Fruit fly (Drosophila melanogaster): ENCODE measurements around the gene rpr.

Gene rpr

dm6 chr3L:18402628-18403587, 4.7 kb upstream of the rpr start (continued):
- peak; percentile 84 for TF ChIP-seq CG2712 (tag; optimal IDR thresholded peaks at IDR 0.05)
- peak; percentile 47 for TF ChIP-seq Sox100B (GFP tag; optimal IDR thresholded peaks at IDR 0.05)
- no peak for TF ChIP-seq psq (GFP tag; optimal IDR thresholded peaks at IDR 0.05)
- TF ChIP-seq CG11696 (GFP tag; IDR thresholded peaks at IDR 0.05) = 0 out of 2 replicates have a peak, but pooled peaks have one; percentile 14
- TF ChIP-seq repo (GFP tag; optimal IDR thresholded peaks at IDR 0.05) = peak; percentile 43
- TF ChIP-seq CG4820 (GFP tag; optimal IDR thresholded peaks at IDR 0.05) = peak; percentile 43
- TF ChIP-seq Hmr (GFP tag; optimal IDR thresholded peaks at IDR 0.05) = no peak
- peak; percentile 34 for TF ChIP-seq cato (GFP tag; optimal IDR thresholded peaks at IDR 0.05; ENCODE audit: borderline replicate concordance)
- TF ChIP-seq salm (tag; optimal IDR thresholded peaks at IDR 0.05) = peak; percentile 49
- peak; percentile 68 for TF ChIP-seq CG3407 (GFP tag; optimal IDR thresholded peaks at IDR 0.05)
- TF ChIP-seq CG1024 (GFP tag; IDR thresholded peaks at IDR 0.05) = 0 out of 2 replicates have a peak, but pooled peaks have one; percentile 16
- TF ChIP-seq eve (GFP tag; optimal IDR thresholded peaks at IDR 0.05) = peak in 1 of 2 experiments; percentile 46
- peak; percentile 65; the same call in 2 of the 3 replicates for TF ChIP-seq otp (GFP tag; IDR thresholded peaks at IDR 0.05)
- peak; percentile 69 for TF ChIP-seq CG1792 (GFP tag; optimal IDR thresholded peaks at IDR 0.05)
- TF ChIP-seq Sox102F (GFP tag; optimal IDR thresholded peaks at IDR 0.05) = peak; percentile 55
- peak; percentile 13 for TF ChIP-seq HmgD (GFP tag; optimal IDR thresholded peaks at IDR 0.05)
- TF ChIP-seq nmo (GFP tag; optimal IDR thresholded peaks at IDR 0.05) = peak; percentile 75
- TF ChIP-seq Atf-2 (GFP tag; optimal IDR thresholded peaks at IDR 0.05) = peak; percentile 70
- peak; percentile 50 for TF ChIP-seq dm (GFP tag; optimal IDR thresholded peaks at IDR 0.05)
- TF ChIP-seq CG15601 (tag; optimal IDR thresholded peaks at IDR 0.05) = peak; percentile 77
- peak; percentile 19 for TF ChIP-seq Hsf (GFP tag; optimal IDR thresholded peaks at IDR 0.05)
- TF ChIP-seq CG17186 (GFP tag; optimal IDR thresholded peaks at IDR 0.05) = peak; percentile 29
- no peak; the same call in 2 of the 3 replicates for TF ChIP-seq CG6791 (GFP tag; IDR thresholded peaks at IDR 0.05; ENCODE audit: partially characterized antibody)
- peak; percentile 30; the same call in 1 of the 2 replicates for TF ChIP-seq CG3847 (GFP tag; IDR thresholded peaks at IDR 0.05)
- TF ChIP-seq peb (GFP tag; IDR thresholded peaks at IDR 0.05) = peak; percentile 19; the same call in 1 of the 2 replicates
- TF ChIP-seq CG16815 (GFP tag; optimal IDR thresholded peaks at IDR 0.05) = peak; percentile 35
- TF ChIP-seq sug (tag; optimal IDR thresholded peaks at IDR 0.05) = peak; percentile 43
- peak; percentile 68 for TF ChIP-seq CG8388 (GFP tag; optimal IDR thresholded peaks at IDR 0.05)
- TF ChIP-seq CG8924 (tag; optimal IDR thresholded peaks at IDR 0.05) = peak; percentile 72
- TF ChIP-seq MTF-1 (GFP tag; optimal IDR thresholded peaks at IDR 0.05; ENCODE audit: borderline replicate concordance) = peak; percentile 70
- TF ChIP-seq tgo (GFP tag; IDR thresholded peaks at IDR 0.05) = peak; percentile 40; the same call in 2 of the 3 replicates
- TF ChIP-seq Eip74EF (GFP tag; optimal IDR thresholded peaks at IDR 0.05) = peak in 1 of 2 experiments; percentile 10
- 0 out of 2 replicates have a peak, but pooled peaks have one; percentile 29 for TF ChIP-seq Awh (GFP tag; IDR thresholded peaks at IDR 0.05)
- TF ChIP-seq CG11560 (tag; IDR thresholded peaks at IDR 0.05) = no peak
- TF ChIP-seq CG9817 (tag; optimal IDR thresholded peaks at IDR 0.05) = peak; percentile 13
- TF ChIP-seq CG10959 (GFP tag; IDR thresholded peaks at IDR 0.05) = 0 out of 2 replicates have a peak, but pooled peaks have one; percentile 18
- peak; percentile 59 for TF ChIP-seq CG3163 (GFP tag; optimal IDR thresholded peaks at IDR 0.05)
- peak; percentile 79 for TF ChIP-seq CG14710 (tag; optimal IDR thresholded peaks at IDR 0.05)
- peak; percentile 75 for TF ChIP-seq CG1233 (GFP tag; optimal IDR thresholded peaks at IDR 0.05)
- peak; percentile 29 for TF ChIP-seq CG18764 (GFP tag; optimal IDR thresholded peaks at IDR 0.05)
- TF ChIP-seq phol (tag; optimal IDR thresholded peaks at IDR 0.05) = peak; percentile 65
- peak; percentile 59 for TF ChIP-seq GATAe (GFP tag; conservative IDR thresholded peaks at IDR 0.05)
- no peak for TF ChIP-seq gt (GFP tag; IDR thresholded peaks at IDR 0.05)
- TF ChIP-seq Scr (GFP tag; IDR thresholded peaks at IDR 0.05; ENCODE audit: partially characterized antibody) = no peak
- peak; percentile 83; the same call in 2 of the 3 replicates for TF ChIP-seq ci (GFP tag; IDR thresholded peaks at IDR 0.05)
- TF ChIP-seq sima (GFP tag; optimal IDR thresholded peaks at IDR 0.05) = peak; percentile 11
- peak; percentile 24 for TF ChIP-seq CG17359 (tag; optimal IDR thresholded peaks at IDR 0.05)

Data from whole organism, embryonic.